Fruit fly (Drosophila melanogaster) whole organism, embryonic: Measurements from ENCODE around the gene galene.

Experiments used
- Antp ChIP-seq: fragments of 200-800 bp; sonication (Bioruptor generic); optimal IDR thresholded peaks from 3 replicates; lab custom pipeline; 2016; ENCODE audit warnings: missing biosample characterization, missing genetic modification characterization
- Bgb ChIP-seq: fragments of 200-800 bp; sonication (Bioruptor generic); IDR thresholded peaks from 2 replicates; pipeline ENCODE4 v1.3.6; 2022; ENCODE audit warnings: missing biosample characterization, missing genetic modification characterization; ENCODE audit not compliant: partially characterized antibody
- CG10274 ChIP-seq: fragments of 200-800 bp; sonication (Bioruptor generic); optimal IDR thresholded peaks from 3 replicates; lab custom pipeline; 2017; ENCODE audit warnings: missing biosample characterization, mild to moderate bottlenecking, missing genetic modification characterization
- CG12769 ChIP-seq: fragments of 200-800 bp; sonication (Bioruptor generic); optimal IDR thresholded peaks from 2 replicates; lab custom pipeline; 2019; ENCODE audit warnings: missing biosample characterization, mild to moderate bottlenecking, missing genetic modification characterization, moderate library complexity
- CG14441 ChIP-seq: fragments of 200-800 bp; sonication (Bioruptor generic); IDR thresholded peaks from 2 replicates; pipeline ENCODE4 v1.3.6; 2022; ENCODE audit warnings: missing biosample characterization, missing genetic modification characterization
- CG15479 ChIP-seq: fragments of 200-800 bp; sonication (Bioruptor generic); optimal IDR thresholded peaks from 3 replicates; lab custom pipeline; 2019; ENCODE audit warnings: missing biosample characterization, mild to moderate bottlenecking, missing genetic modification characterization, moderate library complexity
- CG15601 ChIP-seq: fragments of 200-800 bp; sonication (Bioruptor generic); optimal IDR thresholded peaks from 3 replicates; lab custom pipeline; 2019; ENCODE audit warnings: missing biosample characterization, mild to moderate bottlenecking, missing genetic modification characterization, moderate library complexity
- CG2199 ChIP-seq: fragments of 200-800 bp; sonication (Bioruptor generic); IDR thresholded peaks from 3 replicates; pipeline ENCODE4 v1.3.6; 2022; ENCODE audit warnings: missing biosample characterization, missing genetic modification characterization
- CG2712 ChIP-seq: fragments of 200-800 bp; optimal IDR thresholded peaks from 3 replicates; lab custom pipeline; 2019; ENCODE audit warnings: missing biosample characterization, mild to moderate bottlenecking, missing genetic modification characterization, moderate library complexity
- CG42726 ChIP-seq: fragments of 200-800 bp; sonication (Bioruptor generic); IDR thresholded peaks from 2 replicates; pipeline ENCODE4 v1.3.6; 2022; ENCODE audit warnings: missing biosample characterization, missing genetic modification characterization; ENCODE audit not compliant: partially characterized antibody
- CG43689 ChIP-seq: fragments of 200-800 bp; sonication (Bioruptor generic); IDR thresholded peaks from 2 replicates; pipeline ENCODE4 v1.3.6; 2022; ENCODE audit warnings: missing biosample characterization, missing genetic modification characterization
- CG6272 ChIP-seq: fragments of 200-800 bp; sonication (Bioruptor generic); IDR thresholded peaks from 2 replicates; pipeline ENCODE4 v1.3.6; 2022; ENCODE audit warnings: missing biosample characterization, missing genetic modification characterization
- CG7786 ChIP-seq: fragments of 200-800 bp; sonication (Bioruptor generic); optimal IDR thresholded peaks from 2 replicates; lab custom pipeline; 2016; ENCODE audit warnings: missing biosample characterization, missing genetic modification characterization
- CG7987 ChIP-seq: fragments of 200-800 bp; sonication (Bioruptor generic); optimal IDR thresholded peaks from 2 replicates; lab custom pipeline; 2018; ENCODE audit warnings: missing biosample characterization, mild to moderate bottlenecking, missing genetic modification characterization, moderate library complexity
- CG8290 ChIP-seq, 3 experiments: fragments of 200-800 bp; sonication (Bioruptor generic); optimal IDR thresholded peaks; 2 replicates each; lab custom pipeline; 2016 to 2019; ENCODE audit warnings: missing biosample characterization in 3 of 3, missing genetic modification characterization in 3 of 3, mild to moderate bottlenecking in 2 of 3, moderate library complexity in 1 of 3
- CG9437 ChIP-seq: fragments of 200-800 bp; sonication (Bioruptor generic); optimal IDR thresholded peaks from 2 replicates; lab custom pipeline; 2018; ENCODE audit warnings: missing biosample characterization, mild to moderate bottlenecking, missing genetic modification characterization
- CoRest ChIP-seq: fragments of 200-800 bp; sonication (Bioruptor generic); optimal IDR thresholded peaks from 3 replicates; lab custom pipeline; 2018; ENCODE audit warnings: missing biosample characterization, mild to moderate bottlenecking, missing genetic modification characterization, moderate library complexity
- Deaf1 ChIP-seq: fragments of 200-800 bp; optimal IDR thresholded peaks from 3 replicates; lab custom pipeline; 2019; ENCODE audit warnings: missing biosample characterization, mild to moderate bottlenecking, missing genetic modification characterization, moderate library complexity
- Dp ChIP-seq: fragments of 200-800 bp; sonication (Bioruptor generic); optimal IDR thresholded peaks from 2 replicates; lab custom pipeline; 2018; ENCODE audit warnings: missing biosample characterization, mild to moderate bottlenecking, missing genetic modification characterization, moderate library complexity
- HLHmδ ChIP-seq: fragments of 200-800 bp; sonication (Bioruptor generic); optimal IDR thresholded peaks from 2 replicates; lab custom pipeline; 2018; ENCODE audit warnings: missing biosample characterization, mild to moderate bottlenecking, missing genetic modification characterization, moderate library complexity
- HmgD ChIP-seq: fragments of 200-800 bp; sonication (Bioruptor generic); optimal IDR thresholded peaks from 3 replicates; lab custom pipeline; 2016; ENCODE audit warnings: missing biosample characterization, missing genetic modification characterization
- Hr78 ChIP-seq, 2 experiments: fragments of 200-800 bp in 1 of 2; fragments of >200 bp in 1 of 2; sonication (Bioruptor generic) in 1 of 2; optimal IDR thresholded peaks; 2 replicates each; lab custom pipeline; 2017 to 2019; ENCODE audit warnings: missing biosample characterization in 2 of 2, missing genetic modification characterization in 2 of 2, mild to moderate bottlenecking in 1 of 2, moderate library complexity in 1 of 2
- Lhr ChIP-seq: fragments of 200-800 bp; sonication (Bioruptor generic); optimal IDR thresholded peaks from 3 replicates; lab custom pipeline; 2017; ENCODE audit warnings: mild to moderate bottlenecking, missing biosample characterization, missing genetic modification reagents, missing genetic modification characterization
- MBD-R2 ChIP-seq: fragments of 200-800 bp; sonication (Bioruptor generic); IDR thresholded peaks from 2 replicates; pipeline ENCODE4 v1.3.6; 2022; ENCODE audit warnings: missing biosample characterization, missing genetic modification characterization
- Med ChIP-seq: fragments of 200-800 bp; sonication (Bioruptor generic); peaks from one replicate; lab custom pipeline; 2016; ENCODE audit warnings: missing biosample characterization, missing genetic modification characterization, mild to moderate bottlenecking, inconsistent platforms, moderate library complexity
- Mrtf ChIP-seq: fragments of 200-800 bp; sonication (Bioruptor generic); IDR thresholded peaks from 3 replicates; pipeline ENCODE4 v1.3.6; 2022; ENCODE audit warnings: missing biosample characterization, missing genetic modification characterization
- Neu2 ChIP-seq: fragments of 200-800 bp; sonication (Bioruptor generic); optimal IDR thresholded peaks from 3 replicates; lab custom pipeline; 2016; ENCODE audit warnings: missing biosample characterization, missing genetic modification characterization, borderline replicate concordance
- Opbp ChIP-seq: fragments of 200-800 bp; sonication (Bioruptor generic); IDR thresholded peaks from 3 replicates; pipeline ENCODE4 v1.3.6; 2022; ENCODE audit warnings: missing biosample characterization, missing genetic modification characterization; ENCODE audit not compliant: partially characterized antibody
- Rfx ChIP-seq: fragments of 200-800 bp; sonication (Bioruptor generic); IDR thresholded peaks from 2 replicates; pipeline ENCODE4 v1.3.6; 2022; ENCODE audit warnings: missing biosample characterization, missing genetic modification characterization
- Spps ChIP-seq: fragments of 200-800 bp; sonication (Bioruptor generic); optimal IDR thresholded peaks from 2 replicates; lab custom pipeline; 2018; ENCODE audit warnings: missing biosample characterization, mild to moderate bottlenecking, missing genetic modification characterization
- Trl ChIP-seq, 3 experiments: fragments of >200 bp in 2 of 3; fragments of 200-800 bp in 1 of 3; sonication (Bioruptor generic) in 1 of 3; optimal IDR thresholded peaks; 2 replicates in 1 of 3; 3 replicates in 2 of 3; lab custom pipeline; 2016 to 2017; ENCODE audit warnings: missing biosample characterization in 1 of 3, missing genetic modification characterization in 1 of 3
- ap ChIP-seq: fragments of 200-800 bp; sonication (Bioruptor generic); IDR thresholded peaks from 2 replicates; pipeline ENCODE4 v1.3.6; 2022; ENCODE audit warnings: missing biosample characterization, missing genetic modification characterization
- ato ChIP-seq: fragments of 200-800 bp; sonication (Bioruptor generic); IDR thresholded peaks from 2 replicates; pipeline ENCODE4 v1.3.6; 2022; ENCODE audit warnings: missing biosample characterization, missing genetic modification characterization; ENCODE audit not compliant: partially characterized antibody
- bsh ChIP-seq, 2 experiments: fragments of 200-800 bp; sonication (Bioruptor generic); optimal IDR thresholded peaks; 2 replicates each; lab custom pipeline; 2017 to 2018; ENCODE audit warnings: mild to moderate bottlenecking in 2 of 2, missing biosample characterization in 2 of 2, missing genetic modification characterization in 2 of 2, moderate library complexity in 1 of 2
- chif ChIP-seq, 2 experiments: fragments of 200-800 bp; sonication (Bioruptor generic); optimal IDR thresholded peaks; 3 replicates each; lab custom pipeline; 2016; ENCODE audit warnings: missing biosample characterization in 2 of 2, missing genetic modification characterization in 2 of 2
- ci ChIP-seq: fragments of 200-800 bp; sonication (Bioruptor generic); IDR thresholded peaks from 3 replicates; pipeline ENCODE4 v1.3.6; 2022; ENCODE audit warnings: missing biosample characterization, missing genetic modification characterization
- croc ChIP-seq: fragments of 200-800 bp; sonication (Bioruptor generic); conservative IDR thresholded peaks from 3 replicates; pipeline ENCODE4 v1.3.6; 2022; ENCODE audit warnings: missing biosample characterization, missing genetic modification characterization
- grau ChIP-seq: fragments of 200-800 bp; optimal IDR thresholded peaks from 3 replicates; lab custom pipeline; 2019; ENCODE audit warnings: missing biosample characterization, mild to moderate bottlenecking, missing genetic modification characterization, moderate library complexity
- h ChIP-seq: fragments of >200 bp; optimal IDR thresholded peaks from 2 replicates; lab custom pipeline; 2017
- hbn ChIP-seq: fragments of 200-800 bp; sonication (Bioruptor generic); IDR thresholded peaks from 2 replicates; pipeline ENCODE4 v1.3.6; 2022; ENCODE audit warnings: missing biosample characterization, missing genetic modification characterization; ENCODE audit not compliant: partially characterized antibody
- lola ChIP-seq, 3 experiments: fragments of >200 bp in 2 of 3; fragments of 200-800 bp in 1 of 3; sonication (Bioruptor generic) in 1 of 3; optimal IDR thresholded peaks; 2 replicates each; lab custom pipeline; 2017 to 2019; ENCODE audit warnings: missing biosample characterization in 3 of 3, missing genetic modification characterization in 3 of 3, mild to moderate bottlenecking in 1 of 3, moderate library complexity in 1 of 3
- mam ChIP-seq: fragments of 200-800 bp; sonication (Bioruptor generic); optimal IDR thresholded peaks from 3 replicates; lab custom pipeline; 2016; ENCODE audit warnings: missing biosample characterization, missing genetic modification characterization
- nmo ChIP-seq: fragments of 200-800 bp; sonication (Bioruptor generic); optimal IDR thresholded peaks from 2 replicates; lab custom pipeline; 2018; ENCODE audit warnings: missing biosample characterization, mild to moderate bottlenecking, missing genetic modification characterization, moderate library complexity
- sna ChIP-seq: fragments of 200-800 bp; sonication (Bioruptor generic); IDR thresholded peaks from 2 replicates; pipeline ENCODE4 v1.3.6; 2022; ENCODE audit warnings: missing biosample characterization, missing genetic modification characterization; ENCODE audit not compliant: partially characterized antibody
- stwl ChIP-seq: fragments of 200-800 bp; sonication (Bioruptor generic); optimal IDR thresholded peaks from 3 replicates; lab custom pipeline; 2018; ENCODE audit warnings: missing biosample characterization, mild to moderate bottlenecking, missing genetic modification characterization, moderate library complexity
- tap ChIP-seq: fragments of 200-800 bp; optimal IDR thresholded peaks from 3 replicates; lab custom pipeline; 2019; ENCODE audit warnings: missing biosample characterization, mild to moderate bottlenecking, missing genetic modification characterization, moderate library complexity
- vvl ChIP-seq: fragments of 200-800 bp; sonication (Bioruptor generic); IDR thresholded peaks from 2 replicates; pipeline ENCODE4 v1.3.6; 2022; ENCODE audit warnings: missing biosample characterization, missing genetic modification characterization
- wdn ChIP-seq: fragments of 200-800 bp; sonication (Bioruptor generic); IDR thresholded peaks from 2 replicates; pipeline ENCODE4 v1.3.6; 2022; ENCODE audit warnings: missing biosample characterization, missing genetic modification characterization

The galene gene

dm6 chr3L:1206682-1207421 is 28.7 kb upstream of the galene start, which contains the start of gene LysB (continued):
- TF ChIP-seq Neu2 (GFP tag; lab: Kevin White, UChicago) (peak; percentile 64), h (no peak), CG7987 (GFP tag; lab: Kevin White, UChicago) (peak; percentile 16), bsh (GFP tag; optimal IDR thresholded peaks at IDR 0.05; lab: Kevin White, UChicago) (no peak), grau (no peak), CG15601 (peak; percentile 66), vvl (0 out of 2 replicates have a peak, but pooled peaks have one; percentile 30), HmgD (peak; percentile 79), CG14441 (GFP tag; lab: Robert Waterston, UW) (no peak), CG6272 (GFP tag; lab: Robert Waterston, UW) (peak; percentile 16; the same call in 1 of the 2 replicates), Opbp (GFP tag; lab: Robert Waterston, UW) (peak; percentile 29; the same call in 1 of the 3 replicates), CG15479 (GFP tag; lab: Kevin White, UChicago) (no peak), chif (GFP tag; optimal IDR thresholded peaks at IDR 0.05; lab: Kevin White, UChicago) (peak in 1 of 2 experiments; percentile 14), MBD-R2 (GFP tag; lab: Robert Waterston, UW) (peak; percentile 27; the same call in 1 of the 2 replicates), CG42726 (no peak), stwl (peak; percentile 66), Lhr (GFP tag; lab: Kevin White, UChicago) (peak; percentile 37), wdn (0 out of 2 replicates have a peak, but pooled peaks have one; percentile 39), CG2712 (tag; lab: Kevin White, UChicago) (peak; percentile 9), Mrtf (GFP tag; lab: Robert Waterston, UW) (no peak), CG9437 (GFP tag; lab: Kevin White, UChicago) (no peak), nmo (GFP tag; lab: Kevin White, UChicago) (peak; percentile 6), CoRest (tag; lab: Kevin White, UChicago) (peak; percentile 21), ap (GFP tag; lab: Robert Waterston, UW) (no peak), Rfx (GFP tag; lab: Robert Waterston, UW) (peak; percentile 17; the same call in 1 of the 2 replicates), lola (GFP tag; optimal IDR thresholded peaks at IDR 0.05; lab: Kevin White, UChicago) (peak in 1 of 3 experiments; percentile 34), CG2199 (GFP tag; lab: Robert Waterston, UW) (peak; percentile 37; the same call in 1 of the 3 replicates), CG10274 (GFP tag; lab: Kevin White, UChicago) (no peak), CG7786 (no peak), Antp (GFP tag; lab: Kevin White, UChicago) (peak; percentile 6), Dp (GFP tag; lab: Kevin White, UChicago) (peak; percentile 59), ato (GFP tag; lab: Robert Waterston, UW) (0 out of 2 replicates have a peak, but pooled peaks have one; percentile 26), CG43689 (GFP tag; lab: Robert Waterston, UW) (no peak)

- 0 out of 2 replicates have a peak, but pooled peaks have one; percentile 17 for TF ChIP-seq Bgb
- no peak for TF ChIP-seq CG8290 (GFP tag; optimal IDR thresholded peaks at IDR 0.05; lab: Kevin White, UChicago)
- peak in 1 of 2 experiments; percentile 7 for TF ChIP-seq CG8290 (tag; optimal IDR thresholded peaks at IDR 0.05; lab: Kevin White, UChicago)
- TF ChIP-seq HLHmδ (GFP tag; lab: Kevin White, UChicago), result peak; percentile 8
- peak; percentile 98 for TF ChIP-seq Deaf1
- TF ChIP-seq hbn (GFP tag; lab: Robert Waterston, UW), result no peak
- no peak for TF ChIP-seq tap (tag; lab: Kevin White, UChicago)
- peak; percentile 64 for TF ChIP-seq CG12769 (tag; lab: Kevin White, UChicago)
- TF ChIP-seq Spps (tag; lab: Kevin White, UChicago), result no peak
- TF ChIP-seq mam (GFP tag; lab: Kevin White, UChicago), result no peak
- TF ChIP-seq sna (GFP tag; lab: Robert Waterston, UW), result no peak
- TF ChIP-seq ci (GFP tag; lab: Robert Waterston, UW), result peak; percentile 52; the same call in 1 of the 3 replicates
- peak; percentile 57 to 59 for TF ChIP-seq Trl (optimal IDR thresholded peaks at IDR 0.05; lab: Kevin White, UChicago)
- no peak for TF ChIP-seq Trl (GFP tag; optimal IDR thresholded peaks at IDR 0.05; lab: Kevin White, UChicago)
- TF ChIP-seq croc (GFP tag; lab: Robert Waterston, UW), result no peak
- peak; percentile 51 for TF ChIP-seq Med (GFP tag; lab: Kevin White, UChicago)
- peak in 1 of 2 experiments; percentile 65 for TF ChIP-seq Hr78 (GFP tag; optimal IDR thresholded peaks at IDR 0.05; lab: Kevin White, UChicago)
Observed at dm6 chr3L:1208206-1208605, 27.3 kb upstream of the galene start.
